Fruit fly (Drosophila melanogaster) whole organism, embryonic: ENCODE measurements around the gene Spt6.
A peak's percentile ranks its signal among the peaks of the same experiment; 100 is the strongest.

Experiments
- ATbp ChIP-seq: fragments of 200-800 bp; sonication (Bioruptor generic); optimal IDR thresholded peaks from 2 replicates; lab custom pipeline; 2017; ENCODE audit warnings: missing biosample characterization, mild to moderate bottlenecking, missing genetic modification characterization, missing genetic modification reagents
- B-H1 ChIP-seq: fragments of 200-800 bp; sonication (Bioruptor generic); IDR thresholded peaks from 3 replicates; pipeline ENCODE4 v1.3.6; 2022; ENCODE audit warnings: missing biosample characterization, missing genetic modification characterization
- CG11504 ChIP-seq: fragments of 200-800 bp; sonication (Bioruptor generic); optimal IDR thresholded peaks from 3 replicates; lab custom pipeline; 2019; ENCODE audit warnings: missing biosample characterization, mild to moderate bottlenecking, missing genetic modification characterization, moderate library complexity
- CG11696 ChIP-seq: fragments of 200-800 bp; sonication (Bioruptor generic); IDR thresholded peaks from 2 replicates; pipeline ENCODE4 v1.3.6; 2022; ENCODE audit warnings: missing biosample characterization, missing genetic modification characterization
- CG12219 ChIP-seq: fragments of 200-800 bp; sonication (Bioruptor generic); optimal IDR thresholded peaks from 3 replicates; lab custom pipeline; 2018; ENCODE audit warnings: missing biosample characterization, mild to moderate bottlenecking, missing genetic modification characterization
- CG12769 ChIP-seq: fragments of 200-800 bp; sonication (Bioruptor generic); optimal IDR thresholded peaks from 2 replicates; lab custom pipeline; 2019; ENCODE audit warnings: missing biosample characterization, mild to moderate bottlenecking, missing genetic modification characterization, moderate library complexity
- CG13424 ChIP-seq: fragments of 200-800 bp; sonication (Bioruptor generic); optimal IDR thresholded peaks from 2 replicates; lab custom pipeline; 2019; ENCODE audit warnings: missing biosample characterization, mild to moderate bottlenecking, missing genetic modification characterization, moderate library complexity
- CG15514 ChIP-seq: fragments of 200-800 bp; sonication (Bioruptor generic); optimal IDR thresholded peaks from 3 replicates; lab custom pipeline; 2017; ENCODE audit warnings: missing biosample characterization, missing genetic modification characterization, mild to moderate bottlenecking, moderate library complexity, missing genetic modification reagents
- CG15696 ChIP-seq: fragments of 200-800 bp; sonication (Bioruptor generic); optimal IDR thresholded peaks from 2 replicates; lab custom pipeline; 2019; ENCODE audit warnings: missing biosample characterization, mild to moderate bottlenecking, missing genetic modification characterization, moderate library complexity
- CG1602 ChIP-seq: fragments of 200-800 bp; sonication (Bioruptor generic); optimal IDR thresholded peaks from 3 replicates; lab custom pipeline; 2016; ENCODE audit warnings: missing biosample characterization, missing genetic modification characterization
- CG1792 ChIP-seq: fragments of 200-800 bp; sonication (Bioruptor generic); optimal IDR thresholded peaks from 2 replicates; lab custom pipeline; 2016; ENCODE audit warnings: missing biosample characterization, missing genetic modification characterization
- CG18011 ChIP-seq: fragments of 200-800 bp; sonication (Bioruptor generic); optimal IDR thresholded peaks from 2 replicates; lab custom pipeline; 2017; ENCODE audit warnings: missing biosample characterization, missing genetic modification characterization, mild to moderate bottlenecking, moderate library complexity, missing genotype
- CG18599 ChIP-seq: fragments of 200-800 bp; sonication (Bioruptor generic); optimal IDR thresholded peaks from 3 replicates; lab custom pipeline; 2017; ENCODE audit warnings: missing biosample characterization, missing genetic modification characterization, mild to moderate bottlenecking, moderate library complexity, missing genetic modification reagents
- CG30403 ChIP-seq: fragments of 200-800 bp; sonication (Bioruptor generic); optimal IDR thresholded peaks from 3 replicates; lab custom pipeline; 2016; ENCODE audit warnings: missing biosample characterization, missing genetic modification characterization
- CG32532 ChIP-seq: fragments of 200-800 bp; sonication (Bioruptor generic); IDR thresholded peaks from 2 replicates; pipeline ENCODE4 v1.3.6; 2022; ENCODE audit warnings: missing biosample characterization, missing genetic modification characterization
- CG6175 ChIP-seq: fragments of 200-800 bp; sonication (Bioruptor generic); IDR thresholded peaks from 3 replicates; pipeline ENCODE4 v1.3.6; 2022; ENCODE audit warnings: missing biosample characterization, missing genetic modification characterization
- CG8281 ChIP-seq: fragments of 200-800 bp; sonication (Bioruptor generic); optimal IDR thresholded peaks from 2 replicates; lab custom pipeline; 2018; ENCODE audit warnings: missing biosample characterization, mild to moderate bottlenecking, missing genetic modification characterization, moderate library complexity
- CG9437 ChIP-seq: fragments of 200-800 bp; sonication (Bioruptor generic); optimal IDR thresholded peaks from 2 replicates; lab custom pipeline; 2018; ENCODE audit warnings: missing biosample characterization, mild to moderate bottlenecking, missing genetic modification characterization
- Dfd ChIP-seq, 2 experiments: fragments of >200 bp; optimal IDR thresholded peaks; 2 replicates each; lab custom pipeline; 2017; ENCODE audit warnings: missing biosample characterization in 2 of 2, missing genetic modification characterization in 2 of 2
- Dip2 ChIP-seq: fragments of 200-800 bp; sonication (Bioruptor generic); IDR thresholded peaks from 2 replicates; pipeline ENCODE4 v1.3.6; 2022; ENCODE audit warnings: missing biosample characterization, missing genetic modification characterization
- Dll ChIP-seq: fragments of 200-800 bp; sonication (Bioruptor generic); IDR thresholded peaks from 4 replicates; pipeline ENCODE4 v1.3.6; 2022; ENCODE audit warnings: missing biosample characterization, missing genetic modification characterization; ENCODE audit not compliant: partially characterized antibody
- Doc2 ChIP-seq: fragments of 200-800 bp; sonication (Bioruptor generic); IDR thresholded peaks from 2 replicates; pipeline ENCODE4 v1.3.6; 2022; ENCODE audit warnings: missing biosample characterization, missing genetic modification characterization
- Drgx ChIP-seq: fragments of 200-800 bp; sonication (Bioruptor generic); IDR thresholded peaks from 2 replicates; pipeline ENCODE4 v1.3.6; 2022; ENCODE audit warnings: missing biosample characterization, missing genetic modification characterization
- E2f2 ChIP-seq: fragments of 200-800 bp; sonication (Bioruptor generic); IDR thresholded peaks from 2 replicates; pipeline ENCODE4 v1.3.6; 2022; ENCODE audit warnings: missing biosample characterization, missing genetic modification characterization
- HmgD ChIP-seq: fragments of 200-800 bp; sonication (Bioruptor generic); optimal IDR thresholded peaks from 3 replicates; lab custom pipeline; 2016; ENCODE audit warnings: missing biosample characterization, missing genetic modification characterization
- MTF-1 ChIP-seq: fragments of 200-800 bp; sonication (Bioruptor generic); optimal IDR thresholded peaks from 2 replicates; lab custom pipeline; 2018; ENCODE audit warnings: missing biosample characterization, mild to moderate bottlenecking, missing genetic modification characterization, borderline replicate concordance
- Mad ChIP-seq: fragments of 200-800 bp; sonication (Bioruptor generic); optimal IDR thresholded peaks from 2 replicates; lab custom pipeline; 2016; ENCODE audit warnings: missing biosample characterization, missing genetic modification characterization
- Max ChIP-seq: fragments of 200-800 bp; sonication (Bioruptor generic); optimal IDR thresholded peaks from 2 replicates; lab custom pipeline; 2016; ENCODE audit warnings: missing biosample characterization, mild to moderate bottlenecking, missing genetic modification characterization
- Myb ChIP-seq: fragments of 200-800 bp; sonication (Bioruptor generic); optimal IDR thresholded peaks from 2 replicates; lab custom pipeline; 2016; ENCODE audit warnings: missing biosample characterization, missing genetic modification characterization
- Ravus ChIP-seq: fragments of 200-800 bp; sonication (Bioruptor generic); IDR thresholded peaks from 2 replicates; pipeline ENCODE4 v1.3.6; 2022; ENCODE audit warnings: missing biosample characterization, missing genetic modification characterization
- Taf1 ChIP-seq: fragments of 200-800 bp; sonication (Bioruptor generic); IDR thresholded peaks from 2 replicates; pipeline ENCODE4 v1.3.6; 2022; ENCODE audit warnings: missing biosample characterization, missing genetic modification characterization
- Tbp ChIP-seq: fragments of >200 bp; optimal IDR thresholded peaks from 2 replicates; lab custom pipeline; 2018; ENCODE audit warnings: missing biosample characterization, missing genetic modification characterization
- YL-1 ChIP-seq: fragments of 200-800 bp; sonication (Bioruptor generic); optimal IDR thresholded peaks from 3 replicates; lab custom pipeline; 2017; ENCODE audit warnings: missing biosample characterization, mild to moderate bottlenecking, missing genetic modification characterization
- aop ChIP-seq: fragments of 200-800 bp; sonication (Bioruptor generic); IDR thresholded peaks from 2 replicates; pipeline ENCODE4 v1.3.6; 2022; ENCODE audit warnings: missing biosample characterization, missing genetic modification characterization
- ato ChIP-seq: fragments of 200-800 bp; sonication (Bioruptor generic); IDR thresholded peaks from 2 replicates; pipeline ENCODE4 v1.3.6; 2022; ENCODE audit warnings: missing biosample characterization, missing genetic modification characterization; ENCODE audit not compliant: partially characterized antibody
- chn ChIP-seq: fragments of 200-800 bp; sonication (Bioruptor generic); optimal IDR thresholded peaks from 2 replicates; lab custom pipeline; 2016; ENCODE audit warnings: missing biosample characterization, missing genetic modification characterization
- crc ChIP-seq: fragments of 200-800 bp; sonication (Bioruptor generic); optimal IDR thresholded peaks from 2 replicates; lab custom pipeline; 2016; ENCODE audit warnings: missing biosample characterization, missing genetic modification characterization
- da ChIP-seq: fragments of 200-800 bp; sonication (Bioruptor generic); optimal IDR thresholded peaks from 2 replicates; lab custom pipeline; 2016; ENCODE audit warnings: missing biosample characterization, missing genetic modification characterization
- dysf ChIP-seq: fragments of 200-800 bp; sonication (Bioruptor generic); IDR thresholded peaks from 3 replicates; pipeline ENCODE4 v1.3.6; 2022; ENCODE audit warnings: missing biosample characterization, missing genetic modification characterization
- eve ChIP-seq, 2 experiments: fragments of >200 bp; optimal IDR thresholded peaks; 2 replicates each; lab custom pipeline; 2017; ENCODE audit warnings: missing biosample characterization in 2 of 2, missing genetic modification characterization in 2 of 2
- fru ChIP-seq: fragments of >200 bp; optimal IDR thresholded peaks from 2 replicates; lab custom pipeline; 2017
- grn ChIP-seq: fragments of 200-800 bp; sonication (Bioruptor generic); optimal IDR thresholded peaks from 3 replicates; lab custom pipeline; 2017; ENCODE audit warnings: missing biosample characterization, missing genetic modification characterization
- her ChIP-seq: fragments of 200-800 bp; sonication (Bioruptor generic); optimal IDR thresholded peaks from 2 replicates; lab custom pipeline; 2016; ENCODE audit warnings: missing biosample characterization, missing genetic modification characterization
- nau ChIP-seq: fragments of 200-800 bp; sonication (Bioruptor generic); optimal IDR thresholded peaks from 3 replicates; lab custom pipeline; 2017; ENCODE audit warnings: missing biosample characterization, mild to moderate bottlenecking, missing genetic modification characterization, missing genetic modification reagents
- nerfin-1 ChIP-seq: fragments of 200-800 bp; sonication (Bioruptor generic); optimal IDR thresholded peaks from 3 replicates; lab custom pipeline; 2019; ENCODE audit warnings: missing biosample characterization, mild to moderate bottlenecking, missing genetic modification characterization, moderate library complexity
- nerfin-2 ChIP-seq: fragments of 200-800 bp; sonication (Bioruptor generic); IDR thresholded peaks from 2 replicates; pipeline ENCODE4 v1.3.6; 2022; ENCODE audit warnings: missing biosample characterization, missing genetic modification characterization; ENCODE audit not compliant: partially characterized antibody
- onecut ChIP-seq: fragments of 200-800 bp; sonication (Bioruptor generic); IDR thresholded peaks from 2 replicates; pipeline ENCODE4 v1.3.6; 2022; ENCODE audit warnings: missing biosample characterization, missing genetic modification characterization
- row ChIP-seq: fragments of 200-800 bp; sonication (Bioruptor generic); IDR thresholded peaks from 3 replicates; pipeline ENCODE4 v1.3.6; 2022; ENCODE audit warnings: missing biosample characterization, missing genetic modification characterization
- sisA ChIP-seq: fragments of 200-800 bp; sonication (Bioruptor generic); IDR thresholded peaks from 2 replicates; pipeline ENCODE4 v1.3.6; 2022; ENCODE audit warnings: missing biosample characterization, missing genetic modification characterization
- slou ChIP-seq: fragments of 200-800 bp; sonication (Bioruptor generic); optimal IDR thresholded peaks from 3 replicates; lab custom pipeline; 2016; ENCODE audit warnings: missing biosample characterization, missing genetic modification characterization
- unc-4 ChIP-seq: fragments of 200-800 bp; sonication (Bioruptor generic); IDR thresholded peaks from 2 replicates; pipeline ENCODE4 v1.3.6; 2022; ENCODE audit warnings: missing biosample characterization, missing genetic modification characterization; ENCODE audit not compliant: partially characterized antibody
- wek ChIP-seq: fragments of 200-800 bp; sonication (Bioruptor generic); optimal IDR thresholded peaks from 3 replicates; lab custom pipeline; 2018; ENCODE audit warnings: missing biosample characterization, mild to moderate bottlenecking, missing genetic modification characterization, moderate library complexity
- yki ChIP-seq: fragments of >200 bp; optimal IDR thresholded peaks from 3 replicates; lab custom pipeline; 2018

Gene Spt6

DNA sequence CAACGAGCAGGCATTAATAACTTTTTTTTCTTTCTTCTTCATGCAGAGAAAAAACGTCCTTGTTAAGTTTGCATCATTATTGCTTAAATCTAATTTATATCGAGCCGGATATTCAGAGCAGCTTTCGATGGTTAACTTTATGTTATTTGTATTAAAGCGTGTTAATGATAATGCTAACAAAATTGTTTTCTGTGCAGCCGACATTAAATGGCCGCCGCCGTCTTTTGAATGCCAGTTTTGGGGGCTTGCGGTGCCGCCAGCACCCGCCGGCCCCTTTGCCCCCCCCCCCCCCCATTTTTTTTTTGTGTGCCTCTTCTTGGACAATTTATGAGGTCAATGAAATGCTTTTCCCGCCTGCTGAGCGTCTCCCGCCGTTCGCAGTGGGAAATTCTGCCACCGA is 43.9 kb downstream of the Spt6 start (continued):
- TF ChIP-seq CG18599 (peak; percentile 61), wek (no peak), CG8281 (tag; lab: Kevin White, UChicago) (no peak), CG32532 (GFP tag; lab: Robert Waterston, UW) (no peak), Mad (GFP tag; lab: Kevin White, UChicago) (no peak), MTF-1 (GFP tag; lab: Kevin White, UChicago) (no peak), CG15514 (GFP tag; lab: Kevin White, UChicago) (no peak), chn (no peak), grn (no peak), nerfin-2 (GFP tag; lab: Robert Waterston, UW) (no peak), Doc2 (GFP tag; lab: Robert Waterston, UW) (no peak), CG30403 (GFP tag; lab: Kevin White, UChicago) (peak; percentile 15), Max (no peak), CG13424 (tag; lab: Kevin White, UChicago) (peak; percentile 8), CG1602 (GFP tag; lab: Kevin White, UChicago) (no peak), CG12769 (tag; lab: Kevin White, UChicago) (no peak), CG1792 (GFP tag; lab: Kevin White, UChicago) (no peak), dysf (GFP tag; lab: Robert Waterston, UW) (peak; percentile 49; the same call in 2 of the 3 replicates), Dfd (GFP tag; optimal IDR thresholded peaks at IDR 0.05; lab: Kevin White, UChicago) (no peak), her (GFP tag; lab: Kevin White, UChicago) (no peak), Ravus (GFP tag; lab: Robert Waterston, UW) (no peak), ato (GFP tag; lab: Robert Waterston, UW) (no peak), CG9437 (GFP tag; lab: Kevin White, UChicago) (no peak), fru (lab: Kevin White, UChicago) (no peak), nerfin-1 (no peak), CG11504 (peak; percentile 42), E2f2 (GFP tag; lab: Robert Waterston, UW) (no peak), Tbp (GFP tag; lab: Kevin White, UChicago) (no peak), Dll (GFP tag; lab: Robert Waterston, UW) (no peak), YL-1 (GFP tag; lab: Kevin White, UChicago) (no peak), aop (GFP tag; lab: Robert Waterston, UW) (no peak), row (peak; percentile 54), eve (GFP tag; optimal IDR thresholded peaks at IDR 0.05; lab: Kevin White, UChicago) (no peak), CG18011 (no peak), unc-4 (no peak), CG12219 (GFP tag; lab: Kevin White, UChicago) (no peak), onecut (GFP tag; lab: Robert Waterston, UW) (no peak), nau (no peak), yki (lab: Kevin White, UChicago) (no peak), ATbp (GFP tag; lab: Kevin White, UChicago) (no peak), CG6175 (GFP tag; lab: Robert Waterston, UW) (no peak), Taf1 (GFP tag; lab: Robert Waterston, UW) (no peak), Dip2 (GFP tag; lab: Robert Waterston, UW) (no peak), da (GFP tag; lab: Kevin White, UChicago) (no peak), slou (no peak), Myb (GFP tag; lab: Kevin White, UChicago) (no peak), Drgx (GFP tag; lab: Robert Waterston, UW) (no peak), crc (no peak), sisA (GFP tag; lab: Robert Waterston, UW) (no peak; the same call in 1 of the 2 replicates), HmgD (no peak), CG11696 (GFP tag; lab: Robert Waterston, UW) (no peak), B-H1 (GFP tag; lab: Robert Waterston, UW) (no peak), CG15696 (tag; lab: Kevin White, UChicago) (no peak)
